Worm (Caenorhabditis elegans) whole organism, late embryonic: Measurements from ENCODE around the gene nhr-43.

Experiments used
- C38D4.7 ChIP-seq: fragments of 200-800 bp; sonication (Bioruptor generic); optimal IDR thresholded peaks from 2 replicates; lab custom pipeline; 2018; ENCODE audit warnings: mild to moderate bottlenecking, missing genetic modification characterization, moderate library complexity, missing compliant biosample characterization
- F13H6.1 ChIP-seq: sonication (generic microtip); optimal IDR thresholded peaks from 2 replicates; lab custom pipeline; 2016; ENCODE audit warnings: missing genetic modification characterization, missing compliant biosample characterization
- ama-1 ChIP-seq: fragments of 150-350 bp; optimal IDR thresholded peaks from 2 replicates; lab custom pipeline; 2014
- ceh-18 ChIP-seq: sonication (generic microtip); optimal IDR thresholded peaks from 2 replicates; lab custom pipeline; 2016; ENCODE audit warnings: missing genetic modification characterization, missing compliant biosample characterization
- ceh-31 ChIP-seq: sonication (generic microtip); optimal IDR thresholded peaks from 2 replicates; lab custom pipeline; 2016; ENCODE audit warnings: missing genetic modification characterization, missing compliant biosample characterization
- ceh-48 ChIP-seq: sonication (generic microtip); optimal IDR thresholded peaks from 2 replicates; lab custom pipeline; 2016; ENCODE audit warnings: missing genetic modification characterization, inconsistent platforms, missing compliant biosample characterization
- dmd-4 ChIP-seq: sonication (generic microtip); optimal IDR thresholded peaks from 2 replicates; lab custom pipeline; 2016; ENCODE audit warnings: borderline replicate concordance, missing genetic modification characterization, missing compliant biosample characterization
- dve-1 ChIP-seq: sonication (generic microtip); optimal IDR thresholded peaks from 2 replicates; lab custom pipeline; 2017; ENCODE audit warnings: antibody characterized with exemption, mild to moderate bottlenecking, missing genetic modification characterization, missing compliant biosample characterization
- fkh-6 ChIP-seq: sonication (generic microtip); optimal IDR thresholded peaks from 2 replicates; lab custom pipeline; 2016; ENCODE audit warnings: missing genetic modification characterization, missing compliant biosample characterization
- nhr-232 ChIP-seq: sonication (generic microtip); optimal IDR thresholded peaks from 2 replicates; lab custom pipeline; 2016; ENCODE audit warnings: missing genetic modification characterization, missing compliant biosample characterization
- pax-1 ChIP-seq: fragments of 150-350 bp; optimal IDR thresholded peaks from 2 replicates; lab custom pipeline; 2014; ENCODE audit warnings: missing biosample characterization, missing genetic modification characterization
- pha-4 ChIP-seq: fragments of 150-350 bp; optimal IDR thresholded peaks from 2 replicates; lab custom pipeline; 2018; ENCODE audit warnings: missing biosample characterization, missing genetic modification reagents, missing genetic modification characterization
- pqm-1 ChIP-seq: sonication (generic microtip); optimal IDR thresholded peaks from 2 replicates; lab custom pipeline; 2016; ENCODE audit warnings: missing genetic modification characterization, missing compliant biosample characterization
- sox-4 ChIP-seq: sonication (generic microtip); optimal IDR thresholded peaks from 2 replicates; lab custom pipeline; 2017; ENCODE audit warnings: mild to moderate bottlenecking, missing genetic modification characterization, inconsistent platforms, missing compliant biosample characterization

- TF ChIP-seq ceh-48 (tag; lab: Kevin White, UChicago) (no peak), pax-1 (tag; lab: Kevin White, UChicago) (no peak), pha-4 (tag; lab: Kevin White, UChicago) (no peak), dve-1 (tag; lab: Kevin White, UChicago) (no peak), sox-4 (tag; lab: Kevin White, UChicago) (no peak), ceh-31 (tag; lab: Kevin White, UChicago) (no peak), C38D4.7 (GFP tag; lab: Kevin White, UChicago) (peak; percentile 34), ama-1 (lab: Kevin White, UChicago) (no peak), ceh-18 (no peak), fkh-6 (peak; percentile 19), pqm-1 (tag; lab: Kevin White, UChicago) (no peak), F13H6.1 (tag; lab: Kevin White, UChicago) (no peak), dmd-4 (tag; lab: Kevin White, UChicago) (no peak), nhr-232 (tag; lab: Kevin White, UChicago) (peak; percentile 43)
These were observed 29.0 kb downstream of the nhr-43 start for ce11 chrIV:11928388-11928787.
